Worm (Caenorhabditis elegans) whole organism, young adult: ENCODE measurements around the gene C04G2.5.

Experiments
- C06A6.2 ChIP-seq: fragments of 200-800 bp; sonication (Bioruptor generic); conservative IDR thresholded peaks from 2 replicates; pipeline ENCODE4 v1.3.6; 2022; ENCODE audit warnings: missing genetic modification characterization, missing compliant biosample characterization
- F52B5.7 ChIP-seq: sonication (generic microtip); optimal IDR thresholded peaks from 2 replicates; lab custom pipeline; 2016; ENCODE audit warnings: mild to moderate bottlenecking, missing genetic modification characterization, missing compliant biosample characterization
- Y53F4B.3 ChIP-seq: fragments of 200-800 bp; sonication (Bioruptor generic); IDR thresholded peaks from 2 replicates; pipeline ENCODE4 v1.3.6; 2022; ENCODE audit warnings: missing genetic modification reagents, missing genetic modification characterization, missing compliant biosample characterization
- Y95B8A.8 ChIP-seq: fragments of 200-800 bp; sonication (Bioruptor generic); IDR thresholded peaks from 2 replicates; pipeline ENCODE4 v1.3.6; 2022; ENCODE audit warnings: missing genetic modification reagents, missing genetic modification characterization, missing compliant biosample characterization
- ZK185.1 ChIP-seq: sonication (generic microtip); optimal IDR thresholded peaks from 2 replicates; lab custom pipeline; 2016; ENCODE audit warnings: mild to moderate bottlenecking, missing genetic modification characterization, missing compliant biosample characterization; ENCODE audit not compliant: poor library complexity, severe bottlenecking
- atf-7 ChIP-seq: sonication (generic microtip); optimal IDR thresholded peaks from 2 replicates; lab custom pipeline; 2017; ENCODE audit warnings: mild to moderate bottlenecking, missing genetic modification characterization, missing compliant biosample characterization
- bed-1 ChIP-seq: fragments of 200-800 bp; sonication (Bioruptor generic); IDR thresholded peaks from 2 replicates; pipeline ENCODE4 v1.3.6; 2022; ENCODE audit warnings: missing genetic modification reagents, missing genetic modification characterization, missing compliant biosample characterization
- ccch-3 ChIP-seq: fragments of 200-800 bp; sonication (Bioruptor generic); optimal IDR thresholded peaks from 2 replicates; lab custom pipeline; 2018; ENCODE audit warnings: mild to moderate bottlenecking, missing genetic modification characterization, missing compliant biosample characterization
- cebp-1 ChIP-seq, 2 experiments: fragments of 200-800 bp in 1 of 2; sonication (Bioruptor generic) in 1 of 2; sonication (generic microtip) in 1 of 2; IDR thresholded peaks in 1 of 2; optimal IDR thresholded peaks in 1 of 2; 2 replicates each; pipeline versions ENCODE4 v1.3.6 to Lab custom; 2017 to 2022; ENCODE audit warnings: missing compliant biosample characterization in 2 of 2, missing genetic modification characterization in 2 of 2, mild to moderate bottlenecking in 1 of 2, missing genetic modification reagents in 1 of 2, moderate library complexity in 1 of 2
- ceh-27 ChIP-seq: fragments of 200-800 bp; sonication (Bioruptor generic); optimal IDR thresholded peaks from 2 replicates; lab custom pipeline; 2018; ENCODE audit warnings: mild to moderate bottlenecking, missing genetic modification characterization, moderate library complexity, missing compliant biosample characterization
- die-1 ChIP-seq: sonication (generic microtip); optimal IDR thresholded peaks from 2 replicates; lab custom pipeline; 2016; ENCODE audit warnings: missing genotype, mild to moderate bottlenecking, missing genetic modification characterization, missing compliant biosample characterization
- dpff-1 ChIP-seq: sonication (generic microtip); optimal IDR thresholded peaks from 2 replicates; lab custom pipeline; 2017; ENCODE audit warnings: mild to moderate bottlenecking, missing genetic modification characterization, missing compliant biosample characterization
- efl-1 ChIP-seq: fragments of 150-350 bp; optimal IDR thresholded peaks from 2 replicates; lab custom pipeline; 2014; ENCODE audit warnings: missing biosample characterization, missing genetic modification reagents, missing genetic modification characterization
- egl-44 ChIP-seq: fragments of 200-800 bp; sonication (Bioruptor generic); IDR thresholded peaks from 2 replicates; pipeline ENCODE4 v1.3.6; 2022; ENCODE audit warnings: missing genetic modification reagents, missing genetic modification characterization, missing compliant biosample characterization
- egrh-3 ChIP-seq: fragments of 200-800 bp; sonication (Bioruptor generic); IDR thresholded peaks from 2 replicates; pipeline ENCODE4 v1.3.6; 2022; ENCODE audit warnings: missing genetic modification reagents, missing genetic modification characterization, missing compliant biosample characterization
- hmg-20 ChIP-seq: fragments of 200-800 bp; sonication (Bioruptor generic); IDR thresholded peaks from 2 replicates; pipeline ENCODE4 v1.3.6; 2022; ENCODE audit warnings: missing genetic modification reagents, missing genetic modification characterization, missing compliant biosample characterization
- lag-1 ChIP-seq: fragments of 200-800 bp; sonication (Bioruptor generic); IDR thresholded peaks from 2 replicates; pipeline ENCODE4 v1.3.6; 2022; ENCODE audit warnings: missing genetic modification reagents, missing genetic modification characterization, missing compliant biosample characterization
- lin-54 ChIP-seq: fragments of 200-800 bp; sonication (Bioruptor generic); optimal IDR thresholded peaks from 2 replicates; lab custom pipeline; 2018; ENCODE audit warnings: mild to moderate bottlenecking, missing genetic modification characterization, missing compliant biosample characterization
- madf-10 ChIP-seq: sonication (generic microtip); optimal IDR thresholded peaks from 2 replicates; lab custom pipeline; 2016; ENCODE audit warnings: mild to moderate bottlenecking, missing genetic modification characterization, missing compliant biosample characterization
- madf-6 ChIP-seq: fragments of 200-800 bp; sonication (Bioruptor generic); IDR thresholded peaks from 2 replicates; pipeline ENCODE4 v1.3.6; 2022; ENCODE audit warnings: missing genetic modification reagents, missing genetic modification characterization, missing compliant biosample characterization
- madf-8 ChIP-seq: fragments of 200-800 bp; sonication (Bioruptor generic); conservative IDR thresholded peaks from 2 replicates; pipeline ENCODE4 v1.3.6; 2022; ENCODE audit warnings: missing genetic modification reagents, missing genetic modification characterization, missing compliant biosample characterization
- nfyb-1 ChIP-seq: fragments of 200-800 bp; sonication (Bioruptor generic); IDR thresholded peaks from 2 replicates; pipeline ENCODE4 v1.3.6; 2022; ENCODE audit warnings: missing genetic modification reagents, missing genetic modification characterization, missing compliant biosample characterization
- rcor-1 ChIP-seq: fragments of 200-800 bp; sonication (Bioruptor generic); IDR thresholded peaks from 2 replicates; pipeline ENCODE4 v1.3.6; 2022; ENCODE audit warnings: missing genetic modification reagents, missing genetic modification characterization, missing compliant biosample characterization
- sdz-38 ChIP-seq: sonication (generic microtip); optimal IDR thresholded peaks from 2 replicates; lab custom pipeline; 2016; ENCODE audit warnings: missing genotype, missing genetic modification characterization, missing compliant biosample characterization
- snpc-1.3 ChIP-seq: sonication (generic microtip); optimal IDR thresholded peaks from 2 replicates; lab custom pipeline; 2017; ENCODE audit warnings: missing genetic modification characterization, mild to moderate bottlenecking, missing compliant biosample characterization, antibody characterized with exemption, moderate library complexity, missing genotype, missing genetic modification reagents; ENCODE audit not compliant: insufficient read depth
- snpc-3.4 ChIP-seq: sonication (generic microtip); optimal IDR thresholded peaks from 2 replicates; lab custom pipeline; 2017; ENCODE audit warnings: missing genetic modification characterization, mild to moderate bottlenecking, missing compliant biosample characterization, antibody characterized with exemption, moderate library complexity, missing genotype, missing genetic modification reagents
- somi-1 ChIP-seq: fragments of 200-800 bp; sonication (Bioruptor generic); optimal IDR thresholded peaks from 2 replicates; lab custom pipeline; 2018; ENCODE audit warnings: mild to moderate bottlenecking, missing genetic modification characterization, missing compliant biosample characterization
- tbx-9 ChIP-seq: sonication (generic microtip); optimal IDR thresholded peaks from 2 replicates; lab custom pipeline; 2016; ENCODE audit warnings: borderline replicate concordance, missing genetic modification characterization, inconsistent platforms, missing compliant biosample characterization
- tlf-1 ChIP-seq: fragments of 200-800 bp; sonication (Bioruptor generic); optimal IDR thresholded peaks from 2 replicates; lab custom pipeline; 2018; ENCODE audit warnings: mild to moderate bottlenecking, missing genetic modification characterization, missing compliant biosample characterization
- zim-3 ChIP-seq: sonication (generic microtip); optimal IDR thresholded peaks from 2 replicates; lab custom pipeline; 2017; ENCODE audit warnings: mild to moderate bottlenecking, missing genetic modification characterization, moderate library complexity, missing compliant biosample characterization
- ztf-18 ChIP-seq: sonication (generic microtip); optimal IDR thresholded peaks from 2 replicates; lab custom pipeline; 2016; ENCODE audit warnings: missing genotype, mild to moderate bottlenecking, missing genetic modification characterization, missing compliant biosample characterization

Gene C04G2.5

DNA sequence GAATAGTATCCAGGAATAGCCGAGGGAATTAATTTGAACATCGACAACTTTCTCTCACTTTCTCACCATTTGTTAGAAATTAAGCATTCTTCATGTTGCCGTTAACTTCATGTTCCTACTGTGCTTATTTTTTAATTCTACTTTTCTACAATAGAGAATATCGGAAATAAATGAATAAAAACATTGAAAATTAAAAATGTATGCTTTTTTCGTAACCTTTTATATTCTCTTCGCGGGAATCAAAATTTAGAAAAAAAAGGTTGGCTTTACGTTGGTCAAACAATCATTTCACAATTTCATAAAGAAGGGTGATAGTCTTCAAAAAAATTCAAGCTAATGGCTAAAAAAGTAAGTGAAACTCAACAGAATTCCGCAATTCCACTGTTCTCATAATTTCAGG is 19.2 kb downstream of the C04G2.5 start, which contains the start of gene W01B6.5:
Gene W01B6.5, plus strand, starts transcription at position 301 of the 400 bp plus-strand sequence.
- no peak for TF ChIP-seq Y53F4B.3 (GFP tag; lab: Robert Waterston, UW)
- no peak for TF ChIP-seq zim-3 (tag; lab: Kevin White, UChicago)
- TF ChIP-seq die-1 (tag; lab: Kevin White, UChicago), result no peak
- TF ChIP-seq snpc-1.3 (tag; lab: Kevin White, UChicago), result no peak
- TF ChIP-seq somi-1 (GFP tag; lab: Kevin White, UChicago), result no peak
- TF ChIP-seq bed-1 (GFP tag; lab: Robert Waterston, UW), result no peak
- no peak for TF ChIP-seq F52B5.7 (tag; lab: Kevin White, UChicago)

DNA sequence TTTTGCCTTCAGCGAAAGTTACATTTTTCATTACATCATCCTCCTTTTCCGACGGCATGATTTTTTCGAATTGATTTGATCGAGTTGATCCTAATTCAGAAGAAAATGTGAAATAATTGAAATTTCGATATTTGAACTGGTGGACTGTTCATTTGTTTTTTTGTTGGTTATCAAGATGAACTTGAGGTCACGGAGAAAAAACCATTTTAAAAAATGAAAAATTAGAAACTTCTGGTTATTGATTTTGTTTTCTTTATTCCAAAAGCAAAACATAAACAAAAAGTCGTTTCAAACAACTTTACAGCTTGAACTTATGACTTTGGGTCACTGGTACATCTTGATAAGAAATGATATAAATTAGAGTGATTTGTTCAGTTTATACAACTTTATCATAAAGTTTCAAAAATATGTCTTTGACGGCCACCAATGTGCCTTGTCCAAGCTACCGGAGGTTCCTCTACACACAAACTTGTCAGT is 20.0 kb downstream of the C04G2.5 start, which contains the start of the genes ttbk-4 and W01B6.4:
Gene ttbk-4, minus strand, starts transcription at position 101 of the 477 bp plus-strand sequence.
Gene W01B6.4, plus strand, starts transcription at position 427 of the 477 bp plus-strand sequence.
- TF ChIP-seq dpff-1 (tag; lab: Kevin White, UChicago) (no peak), madf-6 (GFP tag; lab: Robert Waterston, UW) (no peak), ZK185.1 (no peak), C06A6.2 (GFP tag; lab: Robert Waterston, UW) (no peak), ztf-18 (tag; lab: Kevin White, UChicago) (no peak), rcor-1 (no peak), sdz-38 (tag; lab: Kevin White, UChicago) (no peak), hmg-20 (GFP tag; lab: Robert Waterston, UW) (no peak), atf-7 (no peak), ccch-3 (GFP tag; lab: Kevin White, UChicago) (no peak), nfyb-1 (GFP tag; lab: Robert Waterston, UW) (no peak), tbx-9 (tag; lab: Kevin White, UChicago) (no peak), madf-10 (tag; lab: Kevin White, UChicago) (no peak), cebp-1 (GFP tag; IDR thresholded peaks at IDR 0.05; lab: Robert Waterston, UW) (no peak), cebp-1 (tag; optimal IDR thresholded peaks at IDR 0.05; lab: Kevin White, UChicago) (no peak)

DNA sequence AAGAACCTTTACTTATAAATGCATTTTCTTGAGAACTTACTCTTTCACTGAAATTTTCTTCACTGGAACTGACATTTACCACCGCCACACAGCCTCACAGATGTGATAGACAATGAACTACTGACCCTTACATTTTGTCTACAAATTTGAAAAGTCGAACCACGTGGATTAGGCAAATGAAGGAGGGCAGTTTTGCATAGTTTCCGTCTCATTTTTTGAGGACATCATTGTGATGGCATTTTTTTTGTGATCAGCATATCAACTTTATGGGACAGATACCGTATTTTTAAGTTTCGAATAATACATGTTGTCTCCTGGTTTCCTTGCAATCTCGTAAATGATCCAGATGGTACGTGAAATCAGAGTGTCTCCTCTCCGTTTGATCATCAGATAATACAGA is 22.5 kb downstream of the C04G2.5 start, which contains the start of gene W01B6.3:
Gene W01B6.3, minus strand, starts transcription at position 101 of the 400 bp plus-strand sequence.
- no peak for TF ChIP-seq Y95B8A.8 (GFP tag; lab: Robert Waterston, UW)
- no peak for TF ChIP-seq madf-6 (GFP tag; lab: Robert Waterston, UW)
- TF ChIP-seq lag-1 (GFP tag; lab: Robert Waterston, UW), result no peak
- no peak for TF ChIP-seq F52B5.7 (tag; lab: Kevin White, UChicago)

DNA sequence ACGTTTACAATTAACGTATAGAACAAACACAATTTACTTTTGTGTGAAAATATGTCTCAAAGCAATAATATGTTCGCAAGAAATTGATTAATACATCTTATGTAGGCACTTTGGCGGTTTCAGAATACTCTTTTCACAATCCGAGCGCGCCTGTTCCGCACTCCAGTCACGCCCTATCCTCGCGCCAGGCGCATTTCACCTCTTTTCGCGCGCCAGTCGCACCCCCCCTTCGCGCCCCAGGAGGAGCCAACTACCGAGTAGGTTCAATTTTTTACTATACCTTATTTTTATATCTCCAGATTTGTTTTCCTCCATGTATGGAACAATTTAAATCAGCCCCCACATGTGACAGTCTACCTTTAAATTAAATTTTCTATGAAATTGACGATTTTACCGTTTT is 23.9 kb downstream of the C04G2.5 start:
- TF ChIP-seq efl-1 (GFP tag; lab: Kevin White, UChicago), result peak; percentile 42
- peak; percentile 75 for TF ChIP-seq madf-6 (GFP tag; lab: Robert Waterston, UW)
- peak; percentile 38; the same call in 1 of the 2 replicates for TF ChIP-seq madf-8
- peak; percentile 57; the same call in 1 of the 2 replicates for TF ChIP-seq egrh-3 (GFP tag; lab: Robert Waterston, UW)

DNA sequence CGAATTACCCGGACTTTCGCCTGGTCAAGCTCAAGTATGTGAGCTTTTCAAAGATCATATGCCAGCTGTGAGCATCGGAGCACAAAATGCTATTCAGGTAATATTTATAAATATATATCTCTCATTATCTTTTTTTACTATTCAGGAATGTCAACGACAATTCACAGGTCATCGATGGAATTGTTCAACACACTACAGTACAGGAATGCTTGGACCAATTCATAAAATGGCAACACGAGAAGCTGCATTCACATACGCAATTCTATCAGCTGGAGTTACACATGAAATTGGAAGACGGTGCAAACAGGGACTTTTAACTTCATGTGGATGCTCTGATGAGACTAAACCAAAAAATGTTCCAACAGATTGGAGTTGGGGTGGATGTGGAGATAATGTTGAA is 26.8 kb downstream of the C04G2.5 start:
- TF ChIP-seq snpc-3.4 (no peak), atf-7 (no peak), ceh-27 (GFP tag; lab: Kevin White, UChicago) (no peak), egl-44 (GFP tag; lab: Robert Waterston, UW) (no peak), ZK185.1 (no peak), nfyb-1 (GFP tag; lab: Robert Waterston, UW) (no peak), tlf-1 (no peak), lin-54 (GFP tag; lab: Kevin White, UChicago) (no peak)
- TF ChIP-seq, all 124 proteins: peak for 0
